Fruit fly (Drosophila melanogaster): ENCODE measurements around the gene bsh.

dm6 chr2L:19796111-19796451 is 27.2 kb upstream of the bsh start, which contains the start of gene sick:
- TF ChIP-seq h (optimal IDR thresholded peaks at IDR 0.05) (no peak), psq (optimal IDR thresholded peaks at IDR 0.05) (no peak), ttk (optimal IDR thresholded peaks at IDR 0.05) (no peak), insv (optimal IDR thresholded peaks at IDR 0.05) (no peak), Myc (optimal IDR thresholded peaks at IDR 0.05) (no peak)
